Worm (Caenorhabditis elegans): ENCODE data around the gene snb-2.
A peak's percentile ranks its signal among the peaks of the same experiment; 100 is the strongest.

ce11 chrV:12331820-12332219 is 13.9 kb downstream of the snb-2 start:
- TF ChIP-seq ama-1 (optimal IDR thresholded peaks at IDR 0.05) (no peak), ceh-13 (GFP tag; optimal IDR thresholded peaks at IDR 0.05) (peak; percentile 10), flt-1 (GFP tag; IDR thresholded peaks at IDR 0.05) (0 out of 2 replicates have a peak, but pooled peaks have one; percentile 50), aly-1 (tag; optimal IDR thresholded peaks at IDR 0.05) (no peak), hnd-1 (tag; optimal IDR thresholded peaks at IDR 0.05) (peak; percentile 9), hmg-4 (GFP tag; optimal IDR thresholded peaks at IDR 0.05) (peak; percentile 44), ets-7 (tag; optimal IDR thresholded peaks at IDR 0.05) (no peak), tbx-11 (GFP tag; IDR thresholded peaks at IDR 0.05) (no peak; the same call in 1 of the 2 replicates), tbx-37 (GFP tag; conservative IDR thresholded peaks at IDR 0.05) (peak; percentile 46; the same call in 1 of the 2 replicates), scrt-1 (GFP tag; IDR thresholded peaks at IDR 0.05) (0 out of 2 replicates have a peak, but pooled peaks have one; percentile 65)

Measured in whole organism, early embryonic.